Worm (Caenorhabditis elegans) whole organism, L4 larva: ENCODE measurements around the gene rsa-2.

Experiments
- D1046.2 ChIP-seq: fragments of 200-800 bp; sonication (Bioruptor generic); IDR thresholded peaks from 2 replicates; pipeline ENCODE4 v1.3.6; 2022; ENCODE audit warnings: missing genetic modification characterization, missing compliant biosample characterization
- F26F4.8 ChIP-seq: fragments of 200-800 bp; sonication (Bioruptor generic); conservative IDR thresholded peaks from 2 replicates; pipeline ENCODE4 v1.3.6; 2022; ENCODE audit warnings: missing genetic modification characterization, missing compliant biosample characterization
- F49E8.2 ChIP-seq: sonication (generic microtip); optimal IDR thresholded peaks from 2 replicates; lab custom pipeline; 2016; ENCODE audit warnings: missing compliant biosample characterization, mild to moderate bottlenecking, missing genetic modification characterization, borderline replicate concordance
- T20F7.1 ChIP-seq: fragments of 200-800 bp; sonication (Bioruptor generic); optimal IDR thresholded peaks from 2 replicates; lab custom pipeline; 2018; ENCODE audit warnings: mild to moderate bottlenecking, missing genetic modification characterization, missing compliant biosample characterization
- aha-1 ChIP-seq: fragments of 150-350 bp; peaks from one replicate; lab custom pipeline; 2014; ENCODE audit warnings: missing biosample characterization, missing genetic modification characterization
- aly-2 ChIP-seq: sonication (generic microtip); optimal IDR thresholded peaks from 2 replicates; lab custom pipeline; 2018; ENCODE audit warnings: missing biosample characterization, missing genetic modification characterization
- ama-1 ChIP-seq: fragments of 150-350 bp; optimal IDR thresholded peaks from 2 replicates; lab custom pipeline; 2014; ENCODE audit warnings: inconsistent platforms, mixed read lengths
- arid-1 ChIP-seq: fragments of 200-800 bp; sonication (Bioruptor generic); conservative IDR thresholded peaks from 2 replicates; pipeline ENCODE4 v1.3.6; 2022; ENCODE audit warnings: missing genetic modification reagents, missing genetic modification characterization, missing compliant biosample characterization
- ceh-28 ChIP-seq: fragments of 150-350 bp; optimal IDR thresholded peaks from 2 replicates; lab custom pipeline; 2014; ENCODE audit warnings: missing biosample characterization, missing genetic modification reagents, missing genetic modification characterization
- ceh-62 ChIP-seq: sonication (generic microtip); optimal IDR thresholded peaks from 2 replicates; lab custom pipeline; 2017; ENCODE audit warnings: missing biosample characterization, missing genetic modification characterization
- ces-1 ChIP-seq: fragments of 150-350 bp; sonication (generic microtip); optimal IDR thresholded peaks from 4 replicates; lab custom pipeline; 2014; ENCODE audit warnings: missing biosample characterization, missing genetic modification reagents, missing genetic modification characterization
- daf-12 ChIP-seq: fragments of 150-350 bp; optimal IDR thresholded peaks from 2 replicates; lab custom pipeline; 2014; ENCODE audit warnings: missing biosample characterization, missing genetic modification reagents, missing genetic modification characterization
- daf-16 ChIP-seq, 3 experiments: sonication (generic microtip); optimal IDR thresholded peaks; 2 replicates each; lab custom pipeline; 2016 to 2017; ENCODE audit warnings: missing genetic modification characterization in 3 of 3, missing genetic modification reagents in 3 of 3, mild to moderate bottlenecking in 2 of 3, missing compliant biosample characterization in 2 of 3, missing biosample characterization in 1 of 3, moderate library complexity in 1 of 3
- daf-8 ChIP-seq: fragments of 200-800 bp; sonication (Bioruptor generic); IDR thresholded peaks from 2 replicates; pipeline ENCODE4 v1.3.6; 2022; ENCODE audit warnings: missing genetic modification characterization, missing compliant biosample characterization
- dmd-6 ChIP-seq: fragments of 200-800 bp; sonication (Bioruptor generic); IDR thresholded peaks from 2 replicates; pipeline ENCODE4 v1.3.6; 2022; ENCODE audit warnings: missing genetic modification reagents, missing genetic modification characterization, missing compliant biosample characterization
- dmd-8 ChIP-seq: fragments of 200-800 bp; sonication (Bioruptor generic); IDR thresholded peaks from 2 replicates; pipeline ENCODE4 v1.3.6; 2022; ENCODE audit warnings: missing genetic modification characterization, missing compliant biosample characterization
- dpl-1 ChIP-seq: fragments of 150-350 bp; optimal IDR thresholded peaks from 2 replicates; lab custom pipeline; 2014; ENCODE audit warnings: missing biosample characterization, missing genetic modification reagents, missing genetic modification characterization
- duxl-1 ChIP-seq: sonication (generic microtip); optimal IDR thresholded peaks from 2 replicates; lab custom pipeline; 2016; ENCODE audit warnings: mild to moderate bottlenecking, missing genetic modification characterization, moderate library complexity, missing compliant biosample characterization; ENCODE audit not compliant: poor library complexity
- egl-43 ChIP-seq: fragments of 200-800 bp; sonication (Bioruptor generic); IDR thresholded peaks from 2 replicates; pipeline ENCODE4 v1.3.6; 2022; ENCODE audit warnings: missing genetic modification reagents, missing genetic modification characterization, missing compliant biosample characterization
- fkh-10 ChIP-seq: fragments of 150-350 bp; optimal IDR thresholded peaks from 2 replicates; lab custom pipeline; 2014; ENCODE audit warnings: missing biosample characterization, missing genetic modification reagents, missing genetic modification characterization
- gei-8 ChIP-seq: fragments of 200-800 bp; sonication (Bioruptor generic); optimal IDR thresholded peaks from 2 replicates; lab custom pipeline; 2018; ENCODE audit warnings: mild to moderate bottlenecking, missing genetic modification characterization, missing compliant biosample characterization
- hif-1 ChIP-seq, 2 experiments: sonication (generic microtip); optimal IDR thresholded peaks; 2 replicates each; lab custom pipeline; 2016 to 2017; ENCODE audit warnings: missing compliant biosample characterization in 2 of 2, missing genetic modification characterization in 2 of 2, missing genetic modification reagents in 2 of 2, missing genotype in 2 of 2, mild to moderate bottlenecking in 1 of 2
- hmg-1.1 ChIP-seq: fragments of 200-800 bp; sonication (Bioruptor generic); IDR thresholded peaks from 2 replicates; pipeline ENCODE4 v1.3.6; 2022; ENCODE audit warnings: missing genetic modification reagents, missing genetic modification characterization, missing compliant biosample characterization
- jun-1 ChIP-seq: fragments of 150-350 bp; optimal IDR thresholded peaks from 2 replicates; lab custom pipeline; 2014; ENCODE audit warnings: missing biosample characterization, missing genetic modification reagents, missing genetic modification characterization
- lim-7 ChIP-seq: fragments of 200-800 bp; sonication (Bioruptor generic); IDR thresholded peaks from 2 replicates; pipeline ENCODE4 v1.3.6; 2022; ENCODE audit warnings: missing genetic modification characterization, missing compliant biosample characterization
- lin-13 ChIP-seq: fragments of 150-350 bp; optimal IDR thresholded peaks from 2 replicates; lab custom pipeline; 2014; ENCODE audit warnings: missing biosample characterization, missing genetic modification reagents, missing genetic modification characterization
- lin-38 ChIP-seq: fragments of 200-800 bp; sonication (Bioruptor generic); IDR thresholded peaks from 2 replicates; pipeline ENCODE4 v1.3.6; 2022; ENCODE audit warnings: missing genetic modification reagents, missing genetic modification characterization, missing compliant biosample characterization
- lin-39 ChIP-seq: fragments of 150-350 bp; optimal IDR thresholded peaks from 2 replicates; lab custom pipeline; 2014; ENCODE audit warnings: missing biosample characterization, missing genetic modification reagents, missing genetic modification characterization
- madf-5 ChIP-seq, 2 experiments: fragments of 200-800 bp; sonication (Bioruptor generic); IDR thresholded peaks; 2 replicates each; pipeline ENCODE4 v1.3.6; 2022; ENCODE audit warnings: missing compliant biosample characterization in 2 of 2, missing genetic modification characterization in 2 of 2
- madf-9 ChIP-seq: fragments of 200-800 bp; sonication (Bioruptor generic); conservative IDR thresholded peaks from 2 replicates; pipeline ENCODE4 v1.3.6; 2022; ENCODE audit warnings: missing genetic modification reagents, missing genetic modification characterization, missing compliant biosample characterization
- mes-2 ChIP-seq: sonication (generic microtip); optimal IDR thresholded peaks from 2 replicates; lab custom pipeline; 2016; ENCODE audit warnings: missing genotype, mild to moderate bottlenecking, missing genetic modification characterization, missing compliant biosample characterization; ENCODE audit not compliant: poor library complexity, severe bottlenecking
- mxl-3 ChIP-seq: fragments of 200-800 bp; sonication (Bioruptor generic); optimal IDR thresholded peaks from 2 replicates; lab custom pipeline; 2018; ENCODE audit warnings: mild to moderate bottlenecking, missing genetic modification characterization, missing compliant biosample characterization
- nhr-11 ChIP-seq: fragments of 150-350 bp; optimal IDR thresholded peaks from 2 replicates; lab custom pipeline; 2014; ENCODE audit warnings: missing biosample characterization, missing genetic modification characterization
- nhr-111 ChIP-seq: fragments of 200-800 bp; sonication (Bioruptor generic); optimal IDR thresholded peaks from 2 replicates; lab custom pipeline; 2018; ENCODE audit warnings: mild to moderate bottlenecking, missing genetic modification characterization, missing compliant biosample characterization
- nhr-25 ChIP-seq: sonication (generic microtip); optimal IDR thresholded peaks from 2 replicates; lab custom pipeline; 2017; ENCODE audit warnings: missing genetic modification characterization, mild to moderate bottlenecking, missing compliant biosample characterization, antibody characterized with exemption, moderate library complexity, borderline replicate concordance; ENCODE audit not compliant: insufficient read depth
- nhr-48 ChIP-seq: sonication (generic microtip); optimal IDR thresholded peaks from 2 replicates; lab custom pipeline; 2016; ENCODE audit warnings: mild to moderate bottlenecking, missing genetic modification characterization, missing compliant biosample characterization
- nhr-6 ChIP-seq: fragments of 150-350 bp; optimal IDR thresholded peaks from 2 replicates; lab custom pipeline; 2014; ENCODE audit warnings: missing biosample characterization, missing genetic modification characterization
- nhr-77 ChIP-seq: fragments of 150-350 bp; optimal IDR thresholded peaks from 2 replicates; lab custom pipeline; 2014; ENCODE audit warnings: missing biosample characterization, missing genetic modification characterization
- pqm-1 ChIP-seq: sonication (generic microtip); optimal IDR thresholded peaks from 2 replicates; lab custom pipeline; 2017; ENCODE audit warnings: missing biosample characterization, missing genetic modification characterization
- saeg-2 ChIP-seq: fragments of 200-800 bp; sonication (Bioruptor generic); IDR thresholded peaks from 2 replicates; pipeline ENCODE4 v1.3.6; 2022; ENCODE audit warnings: missing genetic modification reagents, missing genetic modification characterization, missing compliant biosample characterization
- snpc-1.2 ChIP-seq: fragments of 200-800 bp; sonication (Bioruptor generic); IDR thresholded peaks from 2 replicates; pipeline ENCODE4 v1.3.6; 2022; ENCODE audit warnings: missing genetic modification reagents, missing genetic modification characterization, missing compliant biosample characterization
- spr-1 ChIP-seq: sonication (generic microtip); optimal IDR thresholded peaks from 2 replicates; lab custom pipeline; 2016; ENCODE audit warnings: mild to moderate bottlenecking, missing genetic modification characterization, missing compliant biosample characterization
- tag-97 ChIP-seq: fragments of 200-800 bp; sonication (Bioruptor generic); IDR thresholded peaks from 2 replicates; pipeline ENCODE4 v1.3.6; 2022; ENCODE audit warnings: missing genetic modification characterization, missing compliant biosample characterization
- tra-1 ChIP-seq: fragments of 200-800 bp; sonication (Bioruptor generic); IDR thresholded peaks from 2 replicates; pipeline ENCODE4 v1.3.6; 2022; ENCODE audit warnings: missing genetic modification reagents, missing genetic modification characterization, missing compliant biosample characterization
- unc-130 ChIP-seq: sonication (generic microtip); optimal IDR thresholded peaks from 2 replicates; lab custom pipeline; 2016; ENCODE audit warnings: missing genetic modification reagents, missing genetic modification characterization, missing compliant biosample characterization
- unc-62 ChIP-seq, 3 experiments: fragments of 150-350 bp in 1 of 3; sonication (generic microtip); optimal IDR thresholded peaks in 2 of 3; peaks in 1 of 3; 1 replicate in 1 of 3; 2 replicates in 2 of 3; lab custom pipeline; 2014 to 2017; ENCODE audit warnings: missing biosample characterization in 3 of 3, missing genetic modification characterization in 3 of 3, missing genetic modification reagents in 3 of 3, missing genotype in 1 of 3
- zfp-2 ChIP-seq: sonication (generic microtip); optimal IDR thresholded peaks from 2 replicates; lab custom pipeline; 2016; ENCODE audit warnings: mild to moderate bottlenecking, missing genetic modification characterization, missing compliant biosample characterization
- zfp-3 ChIP-seq: fragments of 200-800 bp; sonication (Bioruptor generic); conservative IDR thresholded peaks from 2 replicates; pipeline ENCODE4 v1.3.6; 2022; ENCODE audit warnings: missing genetic modification reagents, missing genetic modification characterization, missing compliant biosample characterization
- zip-11 ChIP-seq: fragments of 200-800 bp; sonication (Bioruptor generic); IDR thresholded peaks from 2 replicates; pipeline ENCODE4 v1.3.6; 2022; ENCODE audit warnings: missing genetic modification characterization, missing compliant biosample characterization
- ztf-11 ChIP-seq: fragments of 150-350 bp; optimal IDR thresholded peaks from 2 replicates; lab custom pipeline; 2014; ENCODE audit warnings: missing biosample characterization, missing genetic modification characterization
- ztf-7 ChIP-seq: fragments of 150-350 bp; optimal IDR thresholded peaks from 2 replicates; lab custom pipeline; 2014; ENCODE audit warnings: missing biosample characterization, missing genetic modification characterization

Gene rsa-2

ce11 chrIII:11112718-11113117 lies 49.4 kb downstream of the rsa-2 start (continued):
- no peak for TF ChIP-seq nhr-6 (tag; lab: Kevin White, UChicago)
- TF ChIP-seq ztf-11 = no peak
- TF ChIP-seq ztf-7 (tag; lab: Kevin White, UChicago) = no peak
- TF ChIP-seq lin-39 (tag; lab: Kevin White, UChicago) = no peak
- TF ChIP-seq arid-1 (GFP tag; lab: Robert Waterston, UW) = 0 out of 2 replicates have a peak, but pooled peaks have one; percentile 15
- TF ChIP-seq tra-1 (GFP tag; lab: Robert Waterston, UW) = no peak
- no peak for TF ChIP-seq unc-62 (GFP tag; optimal IDR thresholded peaks at IDR 0.05 in 1 of 2; lab: Kevin White, UChicago)
- TF ChIP-seq unc-62 (tag; optimal IDR thresholded peaks at IDR 0.05; lab: Kevin White, UChicago) = no peak
- peak; percentile 82 for TF ChIP-seq mxl-3 (GFP tag; lab: Kevin White, UChicago)
- TF ChIP-seq daf-12 = no peak
- TF ChIP-seq tag-97 (GFP tag; lab: Robert Waterston, UW) = no peak
- TF ChIP-seq aly-2 (tag; lab: Kevin White, UChicago) = no peak
- no peak for TF ChIP-seq F26F4.8 (GFP tag; lab: Robert Waterston, UW)
- peak; percentile 59; the same call in 1 of the 2 replicates for TF ChIP-seq egl-43 (GFP tag; lab: Robert Waterston, UW)
- peak; percentile 53 for TF ChIP-seq T20F7.1 (GFP tag; lab: Kevin White, UChicago)
- TF ChIP-seq nhr-25 (tag; lab: Kevin White, UChicago) = no peak
- TF ChIP-seq dmd-6 (GFP tag; lab: Robert Waterston, UW) = peak; percentile 63
- TF ChIP-seq hmg-1.1 = peak; percentile 78
- no peak for TF ChIP-seq nhr-111 (GFP tag; lab: Kevin White, UChicago)
- TF ChIP-seq D1046.2 (GFP tag; lab: Robert Waterston, UW) = no peak
- no peak for TF ChIP-seq snpc-1.2
- no peak for TF ChIP-seq ceh-62
- no peak for TF ChIP-seq lim-7 (GFP tag; lab: Robert Waterston, UW)
- no peak for TF ChIP-seq F49E8.2 (tag; lab: Kevin White, UChicago)
- TF ChIP-seq dpl-1 (GFP tag; lab: Kevin White, UChicago) = peak; percentile 25
- TF ChIP-seq zfp-2 = no peak
- TF ChIP-seq jun-1 (tag; lab: Kevin White, UChicago) = no peak
- no peak for TF ChIP-seq spr-1 (tag; lab: Kevin White, UChicago)
- TF ChIP-seq daf-16 (GFP tag; optimal IDR thresholded peaks at IDR 0.05; lab: Kevin White, UChicago) = peak in 1 of 2 experiments; percentile 10
- TF ChIP-seq daf-16 (tag; optimal IDR thresholded peaks at IDR 0.05; lab: Kevin White, UChicago) = peak; percentile 39
- no peak for TF ChIP-seq daf-8 (GFP tag; lab: Robert Waterston, UW)
- peak in 1 of 2 experiments; percentile 67 for TF ChIP-seq hif-1 (tag; optimal IDR thresholded peaks at IDR 0.05; lab: Kevin White, UChicago)
- no peak for TF ChIP-seq fkh-10 (GFP tag; lab: Kevin White, UChicago)
- TF ChIP-seq madf-9 (GFP tag; lab: Robert Waterston, UW) = peak; percentile 50; the same call in 1 of the 2 replicates
- no peak for TF ChIP-seq ceh-28 (tag; lab: Kevin White, UChicago)
- no peak for TF ChIP-seq pqm-1 (tag; lab: Kevin White, UChicago)
- peak; percentile 48 for TF ChIP-seq unc-130 (GFP tag; lab: Kevin White, UChicago)
- TF ChIP-seq lin-13 = no peak
- no peak for TF ChIP-seq madf-5 (GFP tag; IDR thresholded peaks at IDR 0.05; lab: Robert Waterston, UW)
- TF ChIP-seq duxl-1 (tag; lab: Kevin White, UChicago) = no peak
- TF ChIP-seq nhr-48 (tag; lab: Kevin White, UChicago) = no peak
- no peak for TF ChIP-seq aha-1 (tag; lab: Kevin White, UChicago)
- no peak for TF ChIP-seq saeg-2 (GFP tag; lab: Robert Waterston, UW)
- no peak for TF ChIP-seq ces-1 (GFP tag; lab: Kevin White, UChicago)
- no peak for TF ChIP-seq nhr-77 (tag; lab: Kevin White, UChicago)
- TF ChIP-seq mes-2 = peak; percentile 92
- no peak for TF ChIP-seq zfp-3
- no peak for TF ChIP-seq dmd-8
- TF ChIP-seq zip-11 (GFP tag; lab: Robert Waterston, UW) = no peak
- no peak for TF ChIP-seq nhr-11
- TF ChIP-seq lin-38 (GFP tag; lab: Robert Waterston, UW) = peak; percentile 89
- TF ChIP-seq gei-8 = no peak
- no peak for TF ChIP-seq ama-1
